Fruit fly (Drosophila melanogaster) whole organism: Measurements from ENCODE around the gene heca.

Experiments used
- CG8478 ChIP-seq: fragments of >200 bp; optimal IDR thresholded peaks from 2 replicates; lab custom pipeline; 2018; ENCODE audit warnings: inconsistent platforms
- Dll ChIP-seq: fragments of >200 bp; optimal IDR thresholded peaks from 2 replicates; lab custom pipeline; 2017
- pan ChIP-seq: fragments of >200 bp; optimal IDR thresholded peaks from 2 replicates; lab custom pipeline; 2017
- psq ChIP-seq: fragments of >200 bp; optimal IDR thresholded peaks from 2 replicates; lab custom pipeline; 2017
- usp ChIP-seq: fragments of >200 bp; optimal IDR thresholded peaks from 2 replicates; lab custom pipeline; 2017; ENCODE audit warnings: missing biosample characterization, missing genetic modification characterization, mixed read lengths

DNA sequence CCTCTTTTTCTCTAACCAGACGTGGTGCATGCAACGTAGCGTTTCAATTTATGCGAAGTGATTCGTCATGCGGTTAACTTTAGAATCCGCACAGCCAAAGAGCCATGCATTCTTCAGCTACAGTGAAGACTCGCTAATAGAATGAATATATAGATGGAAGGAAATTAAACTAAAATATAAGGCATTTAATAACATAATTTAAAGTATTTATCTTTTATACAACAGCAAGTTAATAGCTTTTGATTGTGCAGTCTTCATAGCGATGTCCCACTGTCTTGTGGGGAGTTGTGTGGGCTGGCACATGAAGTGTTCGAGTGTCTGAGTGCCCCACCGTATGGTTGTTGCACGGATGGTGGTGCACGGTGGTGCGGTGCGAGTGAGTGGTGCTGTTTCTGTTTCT is 12.3 kb upstream of the heca start:
- no peak for TF ChIP-seq psq (lab: Kevin White, UChicago)
- no peak for TF ChIP-seq CG8478 (lab: Kevin White, UChicago)
- TF ChIP-seq usp (GFP tag; lab: Kevin White, UChicago): no peak
- TF ChIP-seq pan (lab: Kevin White, UChicago): no peak
- TF ChIP-seq Dll (lab: Kevin White, UChicago): no peak
